Worm (Caenorhabditis elegans) whole organism, young adult: ENCODE results near the gene srt-55.
A peak's percentile ranks its signal among the peaks of the same experiment; 100 is the strongest.

Experiments
- B0336.3 ChIP-seq: fragments of 200-800 bp; sonication (Bioruptor generic); IDR thresholded peaks from 2 replicates; pipeline ENCODE4 v1.3.6; 2022; ENCODE audit warnings: missing genetic modification characterization, missing compliant biosample characterization
- C06A6.2 ChIP-seq: fragments of 200-800 bp; sonication (Bioruptor generic); conservative IDR thresholded peaks from 2 replicates; pipeline ENCODE4 v1.3.6; 2022; ENCODE audit warnings: missing genetic modification characterization, missing compliant biosample characterization
- D2030.7 ChIP-seq: fragments of 200-800 bp; sonication (Bioruptor generic); IDR thresholded peaks from 2 replicates; pipeline ENCODE4 v1.3.6; 2022; ENCODE audit warnings: missing genetic modification reagents, missing genetic modification characterization, missing compliant biosample characterization
- F10E7.11 ChIP-seq: sonication (generic microtip); optimal IDR thresholded peaks from 2 replicates; lab custom pipeline; 2017; ENCODE audit warnings: mild to moderate bottlenecking, missing genetic modification characterization, moderate library complexity, missing compliant biosample characterization
- F33H1.4 ChIP-seq: fragments of 200-800 bp; sonication (Bioruptor generic); IDR thresholded peaks from 2 replicates; pipeline ENCODE4 v1.3.6; 2022; ENCODE audit warnings: missing genetic modification reagents, missing genetic modification characterization, missing compliant biosample characterization
- F39B2.1 ChIP-seq: fragments of 200-800 bp; sonication (Bioruptor generic); IDR thresholded peaks from 2 replicates; pipeline ENCODE4 v1.3.6; 2022; ENCODE audit warnings: missing genetic modification reagents, missing genetic modification characterization, missing compliant biosample characterization
- F49E8.2 ChIP-seq: sonication (generic microtip); optimal IDR thresholded peaks from 3 replicates; lab custom pipeline; 2017; ENCODE audit warnings: missing genetic modification characterization, mild to moderate bottlenecking, missing compliant biosample characterization, antibody characterized with exemption, moderate library complexity; ENCODE audit not compliant: insufficient read depth
- K12H6.12 ChIP-seq: fragments of 200-800 bp; sonication (Bioruptor generic); optimal IDR thresholded peaks from 2 replicates; lab custom pipeline; 2018; ENCODE audit warnings: mild to moderate bottlenecking, missing genetic modification characterization, missing compliant biosample characterization
- Y53G8AR.9 ChIP-seq: fragments of 200-800 bp; sonication (Bioruptor generic); conservative IDR thresholded peaks from 2 replicates; pipeline ENCODE4 v1.3.6; 2022; ENCODE audit warnings: missing genetic modification reagents, missing genetic modification characterization, missing compliant biosample characterization
- attf-3 ChIP-seq: fragments of 200-800 bp; sonication (Bioruptor generic); conservative IDR thresholded peaks from 2 replicates; pipeline ENCODE4 v1.3.6; 2022; ENCODE audit warnings: missing genetic modification reagents, missing genetic modification characterization, missing compliant biosample characterization
- attf-5 ChIP-seq: fragments of 200-800 bp; sonication (Bioruptor generic); optimal IDR thresholded peaks from 2 replicates; lab custom pipeline; 2018; ENCODE audit warnings: mild to moderate bottlenecking, missing genetic modification characterization, missing compliant biosample characterization
- bed-1 ChIP-seq: fragments of 200-800 bp; sonication (Bioruptor generic); IDR thresholded peaks from 2 replicates; pipeline ENCODE4 v1.3.6; 2022; ENCODE audit warnings: missing genetic modification reagents, missing genetic modification characterization, missing compliant biosample characterization
- bed-2 ChIP-seq: fragments of 200-800 bp; sonication (Bioruptor generic); IDR thresholded peaks from 2 replicates; pipeline ENCODE4 v1.3.6; 2022; ENCODE audit warnings: missing genetic modification reagents, missing genetic modification characterization, missing compliant biosample characterization
- ccch-3 ChIP-seq: fragments of 200-800 bp; sonication (Bioruptor generic); optimal IDR thresholded peaks from 2 replicates; lab custom pipeline; 2018; ENCODE audit warnings: mild to moderate bottlenecking, missing genetic modification characterization, missing compliant biosample characterization
- cebp-1 ChIP-seq, 2 experiments: fragments of 200-800 bp in 1 of 2; sonication (Bioruptor generic) in 1 of 2; sonication (generic microtip) in 1 of 2; IDR thresholded peaks in 1 of 2; optimal IDR thresholded peaks in 1 of 2; 2 replicates each; pipeline versions ENCODE4 v1.3.6 to Lab custom; 2017 to 2022; ENCODE audit warnings: missing compliant biosample characterization in 2 of 2, missing genetic modification characterization in 2 of 2, mild to moderate bottlenecking in 1 of 2, missing genetic modification reagents in 1 of 2, moderate library complexity in 1 of 2
- cebp-2 ChIP-seq: fragments of 200-800 bp; sonication (Bioruptor generic); IDR thresholded peaks from 2 replicates; pipeline ENCODE4 v1.3.6; 2022; ENCODE audit warnings: missing genetic modification characterization, missing compliant biosample characterization
- ceh-27 ChIP-seq: fragments of 200-800 bp; sonication (Bioruptor generic); optimal IDR thresholded peaks from 2 replicates; lab custom pipeline; 2018; ENCODE audit warnings: mild to moderate bottlenecking, missing genetic modification characterization, moderate library complexity, missing compliant biosample characterization
- ceh-58 ChIP-seq: fragments of 200-800 bp; sonication (Bioruptor generic); IDR thresholded peaks from 2 replicates; pipeline ENCODE4 v1.3.6; 2022; ENCODE audit warnings: missing genetic modification characterization, missing compliant biosample characterization
- dox-1 ChIP-seq: fragments of 200-800 bp; sonication (Bioruptor generic); IDR thresholded peaks from 2 replicates; pipeline ENCODE4 v1.3.6; 2022; ENCODE audit warnings: missing genetic modification reagents, missing genetic modification characterization, missing compliant biosample characterization
- dpl-1 ChIP-seq: fragments of 150-350 bp; optimal IDR thresholded peaks from 2 replicates; lab custom pipeline; 2014; ENCODE audit warnings: missing biosample characterization, missing genetic modification reagents, missing genetic modification characterization
- egl-18 ChIP-seq: fragments of 200-800 bp; sonication (Bioruptor generic); IDR thresholded peaks from 2 replicates; pipeline ENCODE4 v1.3.6; 2022; ENCODE audit warnings: missing genetic modification reagents, missing genetic modification characterization, missing compliant biosample characterization
- egl-44 ChIP-seq: fragments of 200-800 bp; sonication (Bioruptor generic); IDR thresholded peaks from 2 replicates; pipeline ENCODE4 v1.3.6; 2022; ENCODE audit warnings: missing genetic modification reagents, missing genetic modification characterization, missing compliant biosample characterization
- egrh-3 ChIP-seq: fragments of 200-800 bp; sonication (Bioruptor generic); IDR thresholded peaks from 2 replicates; pipeline ENCODE4 v1.3.6; 2022; ENCODE audit warnings: missing genetic modification reagents, missing genetic modification characterization, missing compliant biosample characterization
- gei-17 ChIP-seq: fragments of 200-800 bp; sonication (Bioruptor generic); optimal IDR thresholded peaks from 2 replicates; lab custom pipeline; 2018; ENCODE audit warnings: mild to moderate bottlenecking, missing genetic modification characterization, missing compliant biosample characterization
- him-1 ChIP-seq: sonication (generic microtip); optimal IDR thresholded peaks from 2 replicates; lab custom pipeline; 2016; ENCODE audit warnings: missing genotype, missing genetic modification reagents, missing genetic modification characterization, missing compliant biosample characterization
- hmg-1.2 ChIP-seq: fragments of 200-800 bp; sonication (Bioruptor generic); IDR thresholded peaks from 2 replicates; pipeline ENCODE4 v1.3.6; 2022; ENCODE audit warnings: missing genetic modification reagents, missing genetic modification characterization, missing compliant biosample characterization
- lin-40 ChIP-seq: sonication (generic microtip); optimal IDR thresholded peaks from 2 replicates; lab custom pipeline; 2016; ENCODE audit warnings: missing genetic modification characterization, mild to moderate bottlenecking, missing compliant biosample characterization, missing genotype, missing genetic modification reagents
- madf-3 ChIP-seq: fragments of 200-800 bp; sonication (Bioruptor generic); IDR thresholded peaks from 2 replicates; pipeline ENCODE4 v1.3.6; 2022; ENCODE audit warnings: missing genetic modification reagents, missing genetic modification characterization, missing compliant biosample characterization
- nhr-80 ChIP-seq: sonication (generic microtip); optimal IDR thresholded peaks from 2 replicates; lab custom pipeline; 2016; ENCODE audit warnings: missing genetic modification characterization, missing compliant biosample characterization
- sdz-38 ChIP-seq: sonication (generic microtip); optimal IDR thresholded peaks from 2 replicates; lab custom pipeline; 2016; ENCODE audit warnings: missing genotype, missing genetic modification characterization, missing compliant biosample characterization
- sea-2 ChIP-seq: fragments of 200-800 bp; sonication (Bioruptor generic); IDR thresholded peaks from 2 replicates; pipeline ENCODE4 v1.3.6; 2022; ENCODE audit warnings: missing genetic modification characterization, missing compliant biosample characterization
- snpc-4 ChIP-seq, 5 experiments: fragments of 150-350 bp in 1 of 5; sonication (generic microtip) in 4 of 5; optimal IDR thresholded peaks; 2 replicates each; lab custom pipeline; 2014 to 2018; ENCODE audit warnings: missing genetic modification characterization in 5 of 5, missing biosample characterization in 3 of 5, antibody characterized with exemption in 2 of 5, mild to moderate bottlenecking in 2 of 5, missing compliant biosample characterization in 2 of 5, missing genotype in 2 of 5, moderate library complexity in 2 of 5, missing genetic modification reagents in 1 of 5
- somi-1 ChIP-seq: fragments of 200-800 bp; sonication (Bioruptor generic); optimal IDR thresholded peaks from 2 replicates; lab custom pipeline; 2018; ENCODE audit warnings: mild to moderate bottlenecking, missing genetic modification characterization, missing compliant biosample characterization
- tbx-9 ChIP-seq: sonication (generic microtip); optimal IDR thresholded peaks from 2 replicates; lab custom pipeline; 2016; ENCODE audit warnings: borderline replicate concordance, missing genetic modification characterization, inconsistent platforms, missing compliant biosample characterization
- tlf-1 ChIP-seq: fragments of 200-800 bp; sonication (Bioruptor generic); optimal IDR thresholded peaks from 2 replicates; lab custom pipeline; 2018; ENCODE audit warnings: mild to moderate bottlenecking, missing genetic modification characterization, missing compliant biosample characterization
- ztf-18 ChIP-seq: sonication (generic microtip); optimal IDR thresholded peaks from 2 replicates; lab custom pipeline; 2016; ENCODE audit warnings: missing genotype, mild to moderate bottlenecking, missing genetic modification characterization, missing compliant biosample characterization
- ztf-26 ChIP-seq: sonication (generic microtip); optimal IDR thresholded peaks from 2 replicates; lab custom pipeline; 2017; ENCODE audit warnings: missing genetic modification characterization, missing compliant biosample characterization

The srt-55 gene

DNA sequence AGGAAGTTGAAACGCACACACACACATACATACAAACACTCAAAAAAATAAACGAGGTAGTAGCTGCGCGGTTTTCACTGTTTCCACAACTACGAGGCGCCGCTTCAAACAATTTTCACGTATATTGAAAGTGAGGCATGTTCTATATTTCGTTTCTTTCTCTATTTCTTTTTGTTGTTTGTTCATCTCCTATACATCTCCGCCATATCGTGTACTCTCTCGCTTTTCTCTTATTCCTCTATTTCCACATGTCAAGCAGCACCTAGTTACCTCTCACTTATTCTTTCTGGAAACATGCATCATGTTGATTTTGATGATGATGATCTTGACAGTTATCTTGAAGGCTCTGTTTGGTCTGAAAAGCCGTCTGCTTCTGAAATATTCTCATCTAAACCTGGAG is 30.5 kb upstream of the srt-55 start, which contains the start of gene ZK1128.7 (continued):
- TF ChIP-seq sea-2 (GFP tag; lab: Robert Waterston, UW) (no peak), egl-18 (no peak)

ce11 chrIII:10134517-10134916 is 28.2 kb upstream of the srt-55 start:
- TF ChIP-seq F39B2.1 (GFP tag; lab: Robert Waterston, UW) (no peak), nhr-80 (tag; lab: Kevin White, UChicago) (peak; percentile 59)

- TF ChIP-seq egrh-3 (peak; percentile 36; the same call in 1 of the 2 replicates), F39B2.1 (GFP tag; lab: Robert Waterston, UW) (no peak), F10E7.11 (no peak), tbx-9 (tag; lab: Kevin White, UChicago) (no peak), hmg-1.2 (GFP tag; lab: Robert Waterston, UW) (peak; percentile 47; the same call in 1 of the 2 replicates), cebp-2 (GFP tag; lab: Robert Waterston, UW) (no peak), cebp-1 (GFP tag; IDR thresholded peaks at IDR 0.05; lab: Robert Waterston, UW) (no peak), cebp-1 (tag; optimal IDR thresholded peaks at IDR 0.05; lab: Kevin White, UChicago) (peak; percentile 41), egl-44 (GFP tag; lab: Robert Waterston, UW) (0 out of 2 replicates have a peak, but pooled peaks have one; percentile 27), F49E8.2 (no peak), gei-17 (GFP tag; lab: Kevin White, UChicago) (no peak), ztf-26 (tag; lab: Kevin White, UChicago) (peak; percentile 27), ceh-58 (GFP tag; lab: Robert Waterston, UW) (no peak), nhr-80 (tag; lab: Kevin White, UChicago) (peak; percentile 6), Y53G8AR.9 (GFP tag; lab: Robert Waterston, UW) (0 out of 2 replicates have a peak, but pooled peaks have one; percentile 18), dpl-1 (GFP tag; lab: Kevin White, UChicago) (no peak), B0336.3 (peak; percentile 25; the same call in 1 of the 2 replicates), attf-5 (GFP tag; lab: Kevin White, UChicago) (peak; percentile 5), somi-1 (GFP tag; lab: Kevin White, UChicago) (peak; percentile 20), him-1 (tag; lab: Kevin White, UChicago) (peak; percentile 68), dox-1 (GFP tag; lab: Robert Waterston, UW) (peak; percentile 27; the same call in 1 of the 2 replicates), ccch-3 (no peak), sdz-38 (tag; lab: Kevin White, UChicago) (no peak)
- TF ChIP-seq, all 124 proteins: peak for 12
Observed at ce11 chrIII:10132495-10133450, 26.5 kb upstream of the srt-55 start.

DNA sequence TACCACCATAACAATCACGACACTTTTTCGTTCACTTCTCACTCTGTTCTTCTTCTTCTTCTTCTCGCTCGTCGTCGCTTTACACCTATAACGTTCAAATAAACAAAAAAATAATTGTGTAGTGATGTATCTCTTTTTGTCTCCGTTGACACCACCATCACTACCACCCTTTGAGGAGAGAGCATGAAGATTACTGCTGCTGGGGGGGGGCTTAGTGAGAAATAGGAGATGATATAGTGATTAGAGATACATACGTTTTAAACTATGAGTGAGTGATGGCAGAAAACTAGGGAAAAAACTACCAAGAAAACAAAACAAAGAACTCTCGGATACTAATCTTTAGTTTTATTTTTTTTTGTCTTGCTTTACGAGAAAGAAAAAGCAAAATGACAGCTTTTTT is 20.1 kb upstream of the srt-55 start:
- TF ChIP-seq snpc-4 (GFP tag; optimal IDR thresholded peaks at IDR 0.05; lab: Kevin White, UChicago) (no peak), snpc-4 (tag; optimal IDR thresholded peaks at IDR 0.05; lab: Kevin White, UChicago) (no peak)

- TF ChIP-seq F33H1.4 (GFP tag; lab: Robert Waterston, UW): 0 out of 2 replicates have a peak, but pooled peaks have one; percentile 32
- no peak; the same call in 1 of the 2 replicates for TF ChIP-seq hmg-1.2 (GFP tag; lab: Robert Waterston, UW)
- peak; percentile 32 for TF ChIP-seq lin-40 (tag; lab: Kevin White, UChicago)
- TF ChIP-seq D2030.7 (GFP tag; lab: Robert Waterston, UW): peak; percentile 61; the same call in 1 of the 2 replicates
- TF ChIP-seq ceh-27: peak; percentile 47
- peak; percentile 48; the same call in 1 of the 2 replicates for TF ChIP-seq attf-3 (GFP tag; lab: Robert Waterston, UW)
- 0 out of 2 replicates have a peak, but pooled peaks have one; percentile 70 for TF ChIP-seq bed-2 (GFP tag; lab: Robert Waterston, UW)
- peak; percentile 60; the same call in 1 of the 2 replicates for TF ChIP-seq C06A6.2 (GFP tag; lab: Robert Waterston, UW)
- no peak for TF ChIP-seq somi-1 (GFP tag; lab: Kevin White, UChicago)
- no peak for TF ChIP-seq bed-1
- TF ChIP-seq madf-3 (GFP tag; lab: Robert Waterston, UW): 0 out of 2 replicates have a peak, but pooled peaks have one; percentile 75
- TF ChIP-seq tlf-1: no peak
- peak; percentile 22 for TF ChIP-seq K12H6.12
- TF ChIP-seq egl-44 (GFP tag; lab: Robert Waterston, UW): 0 out of 2 replicates have a peak, but pooled peaks have one; percentile 16
- TF ChIP-seq ztf-18 (tag; lab: Kevin White, UChicago): peak; percentile 44
Observed at ce11 chrIII:10123586-10124233, 17.4 kb upstream of the srt-55 start, which contains the start of gene ttll-4. ttll-4 (plus strand) TSS chrIII:10124183.
